Worm (Caenorhabditis elegans): ENCODE data around the gene T16A1.4.

DNA sequence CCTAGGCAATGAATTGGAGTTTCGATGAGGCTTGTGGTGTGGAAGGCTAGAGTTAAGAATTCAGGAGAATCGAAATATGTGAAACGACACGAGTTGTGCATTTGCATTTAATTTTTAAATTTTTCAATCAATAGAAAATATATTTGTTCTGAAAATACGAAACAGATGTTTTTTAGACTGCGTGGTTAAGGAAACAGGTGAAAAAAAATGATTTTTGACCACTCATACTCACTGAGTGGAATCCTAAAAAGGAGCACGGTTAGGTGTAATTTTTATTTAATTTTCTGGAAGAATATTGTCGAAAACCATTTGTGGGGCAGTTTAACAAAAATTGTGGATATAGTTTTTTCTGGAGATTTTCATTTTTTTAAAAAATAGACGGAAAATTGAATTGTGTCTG lies 35.4 kb downstream of the T16A1.4 start, which contains the start of gene srh-195:
- TF ChIP-seq him-1 (tag; optimal IDR thresholded peaks at IDR 0.05), result no peak
- no peak for TF ChIP-seq W03F9.2 (tag; optimal IDR thresholded peaks at IDR 0.05)
